Worm (Caenorhabditis elegans) whole organism, L4/young adult: Measurements from ENCODE around the gene ZK470.4.

Source experiments
- W03F9.2 ChIP-seq: fragments of 150-350 bp; optimal IDR thresholded peaks from 2 replicates; lab custom pipeline; 2014; ENCODE audit warnings: missing biosample characterization, missing genetic modification characterization
- dao-5 ChIP-seq: sonication (generic microtip); optimal IDR thresholded peaks from 2 replicates; lab custom pipeline; 2016; ENCODE audit warnings: missing genotype, missing genetic modification characterization, moderate library complexity, missing compliant biosample characterization
- him-1 ChIP-seq: sonication (generic microtip); optimal IDR thresholded peaks from 2 replicates; lab custom pipeline; 2016; ENCODE audit warnings: missing genotype, missing genetic modification reagents, missing genetic modification characterization, missing compliant biosample characterization

ce11 chrX:4139593-4140565 lies at the start of gene ZK470.4:
- TF ChIP-seq him-1 (tag; lab: Kevin White, UChicago) (no peak), W03F9.2 (tag; lab: Kevin White, UChicago) (peak; percentile 11), dao-5 (no peak)
